Worm (Caenorhabditis elegans) whole organism, L4/young adult: ENCODE data around the gene F28F9.2.

Source experiments
- W03F9.2 ChIP-seq: fragments of 150-350 bp; optimal IDR thresholded peaks from 2 replicates; lab custom pipeline; 2014; ENCODE audit warnings: missing biosample characterization, missing genetic modification characterization
- dao-5 ChIP-seq: sonication (generic microtip); optimal IDR thresholded peaks from 2 replicates; lab custom pipeline; 2016; ENCODE audit warnings: missing genotype, missing genetic modification characterization, moderate library complexity, missing compliant biosample characterization
- him-1 ChIP-seq: sonication (generic microtip); optimal IDR thresholded peaks from 2 replicates; lab custom pipeline; 2016; ENCODE audit warnings: missing genotype, missing genetic modification reagents, missing genetic modification characterization, missing compliant biosample characterization

F28F9.2 gene

DNA sequence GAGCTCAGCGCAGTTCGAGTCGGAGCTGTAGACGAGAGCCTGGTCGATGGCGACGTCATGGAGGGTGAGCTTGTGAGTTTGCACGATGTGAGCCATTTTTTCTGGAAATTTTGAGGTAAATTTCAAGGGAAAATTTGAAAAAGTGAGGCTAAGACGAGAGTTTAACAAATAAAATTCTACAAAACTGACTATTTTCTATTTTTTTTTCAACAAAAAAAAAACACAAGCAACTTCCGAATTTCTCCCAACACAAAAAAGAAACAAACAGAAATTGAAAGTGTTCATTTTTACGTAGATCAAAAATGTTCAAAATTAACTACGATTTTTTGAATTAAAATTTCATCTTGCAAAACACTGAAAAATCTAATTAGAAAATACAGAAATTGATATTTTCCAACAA lies 34.2 kb downstream of the F28F9.2 start, which contains the start of gene F37C4.5:
Gene F37C4.5 (minus strand): TSS at position 101 of the 400 bp plus-strand sequence.
- no peak for TF ChIP-seq W03F9.2 (tag; lab: Kevin White, UChicago)
- TF ChIP-seq him-1 (tag; lab: Kevin White, UChicago), result no peak
- no peak for TF ChIP-seq dao-5

DNA sequence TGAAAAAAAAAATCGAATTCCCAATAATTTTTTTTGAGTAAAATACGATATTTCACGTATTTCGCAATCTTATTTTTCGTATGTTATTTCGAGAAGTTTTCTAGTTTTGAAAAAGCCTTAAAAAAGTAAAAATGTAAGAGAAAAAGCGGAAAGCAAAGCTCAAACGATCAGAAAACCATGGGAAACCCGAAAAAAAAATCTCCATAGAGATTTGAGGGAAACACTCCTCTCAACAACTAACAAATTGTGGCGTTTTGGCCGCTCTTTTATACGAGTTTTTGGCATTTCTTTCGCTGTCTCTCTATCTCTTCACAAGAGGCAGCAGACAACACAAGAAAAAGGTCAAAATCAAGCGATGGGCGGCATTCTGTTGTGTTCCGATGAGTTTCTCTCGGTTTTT lies 34.9 kb downstream of the F28F9.2 start:
- TF ChIP-seq W03F9.2 (tag; lab: Kevin White, UChicago), result no peak
- no peak for TF ChIP-seq him-1 (tag; lab: Kevin White, UChicago)
- no peak for TF ChIP-seq dao-5

DNA sequence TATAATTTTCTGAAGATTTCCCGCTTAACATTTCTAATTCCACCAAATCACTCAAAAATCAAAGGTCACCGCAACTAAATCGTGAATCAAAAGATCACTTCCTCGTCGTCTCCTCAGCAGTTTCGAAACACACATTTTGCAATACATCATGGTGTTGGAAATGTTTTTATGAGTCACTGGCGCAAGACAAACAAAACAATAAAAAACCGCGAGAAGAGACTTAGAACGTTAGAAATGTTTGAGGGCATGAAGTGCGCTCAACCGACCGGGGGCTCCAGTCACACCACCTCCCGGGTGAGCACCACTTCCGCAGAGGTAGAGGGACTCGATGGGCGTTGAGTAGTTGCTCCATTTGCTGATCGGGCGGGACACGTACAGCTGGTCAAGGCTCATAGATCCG lies 35.7 kb downstream of the F28F9.2 start:
- no peak for TF ChIP-seq him-1 (tag; lab: Kevin White, UChicago)
- no peak for TF ChIP-seq dao-5
- no peak for TF ChIP-seq W03F9.2 (tag; lab: Kevin White, UChicago)

DNA sequence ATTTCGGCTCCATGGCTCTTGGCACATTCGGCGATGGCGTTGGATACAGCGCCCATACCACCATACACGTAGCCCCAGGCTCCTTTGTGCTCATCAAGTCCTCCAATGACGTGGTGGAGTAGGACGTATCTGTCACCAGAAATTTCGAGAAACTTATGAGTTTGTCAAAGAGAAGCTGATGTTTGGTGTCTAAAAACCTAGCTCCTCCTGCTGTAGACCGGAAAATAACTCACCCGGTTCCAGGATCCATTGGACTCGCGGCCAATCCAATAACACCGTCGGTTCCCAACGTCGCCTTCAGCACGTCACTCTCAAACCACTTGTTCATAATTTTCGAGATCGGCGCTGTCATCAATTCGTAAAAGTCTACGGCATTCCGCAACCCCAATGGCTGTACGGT lies 37.4 kb downstream of the F28F9.2 start:
- TF ChIP-seq him-1 (tag; lab: Kevin White, UChicago), result no peak
- TF ChIP-seq dao-5, result no peak
- no peak for TF ChIP-seq W03F9.2 (tag; lab: Kevin White, UChicago)

DNA sequence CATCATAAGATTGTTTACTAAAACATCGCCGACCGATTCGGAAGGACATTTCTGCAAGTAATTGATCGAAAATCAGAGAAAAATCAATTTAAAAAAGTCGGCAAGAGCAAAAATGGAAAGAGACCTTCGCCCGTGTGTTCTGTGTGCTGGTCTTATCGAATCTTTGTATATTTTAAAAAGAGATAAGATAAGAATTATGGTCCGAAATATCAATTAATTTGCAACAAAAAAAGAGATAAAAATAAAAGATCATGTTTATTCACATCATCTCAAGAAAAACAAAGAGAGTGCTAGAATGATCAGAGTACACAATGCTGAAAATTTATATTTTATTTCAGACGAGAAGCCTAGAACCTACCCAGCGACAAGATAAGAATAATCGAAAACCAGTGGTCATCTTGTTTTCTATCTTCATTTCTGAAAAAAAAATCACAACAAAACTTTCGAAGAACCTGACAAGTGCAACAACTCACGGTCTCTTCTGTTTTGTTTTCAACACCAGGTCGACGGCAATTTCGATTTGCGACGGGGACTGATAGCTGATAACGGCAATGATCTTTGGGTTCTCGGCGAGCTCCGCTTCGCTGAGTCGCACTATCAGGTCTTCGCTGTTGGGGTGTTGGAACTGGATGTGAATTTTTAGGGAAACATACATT lies 38.9 kb downstream of the F28F9.2 start, which contains the start of gene F37C4.6:
Gene F37C4.6 (minus strand): TSS at position 51 of the 656 bp plus-strand sequence.
- no peak for TF ChIP-seq W03F9.2 (tag; lab: Kevin White, UChicago)
- no peak for TF ChIP-seq him-1 (tag; lab: Kevin White, UChicago)
- no peak for TF ChIP-seq dao-5

DNA sequence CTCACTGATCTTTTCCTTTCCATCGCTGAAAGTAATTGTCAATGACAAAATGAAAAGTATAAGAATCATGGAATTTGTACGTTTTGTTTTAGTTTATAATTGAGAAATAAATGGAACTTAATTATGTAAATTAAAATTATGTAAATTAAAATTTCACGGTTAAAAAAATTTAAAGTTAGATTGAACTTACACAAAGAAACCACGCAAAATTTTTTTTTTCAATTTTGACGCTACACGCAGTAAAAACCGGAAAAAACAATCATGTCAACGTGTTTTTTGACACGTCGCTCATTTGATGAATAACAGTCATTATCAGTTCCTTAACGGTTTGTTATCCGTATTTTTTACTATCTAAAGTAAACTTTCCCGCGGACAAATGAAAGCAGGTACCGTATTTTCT lies 41.6 kb downstream of the F28F9.2 start, which contains the start of the genes F37C4.8 and oac-23:
Gene F37C4.8 (minus strand): TSS at position 101 of the 400 bp plus-strand sequence.
Gene oac-23 (plus strand): TSS at position 323 of the 400 bp plus-strand sequence.
- no peak for TF ChIP-seq dao-5

DNA sequence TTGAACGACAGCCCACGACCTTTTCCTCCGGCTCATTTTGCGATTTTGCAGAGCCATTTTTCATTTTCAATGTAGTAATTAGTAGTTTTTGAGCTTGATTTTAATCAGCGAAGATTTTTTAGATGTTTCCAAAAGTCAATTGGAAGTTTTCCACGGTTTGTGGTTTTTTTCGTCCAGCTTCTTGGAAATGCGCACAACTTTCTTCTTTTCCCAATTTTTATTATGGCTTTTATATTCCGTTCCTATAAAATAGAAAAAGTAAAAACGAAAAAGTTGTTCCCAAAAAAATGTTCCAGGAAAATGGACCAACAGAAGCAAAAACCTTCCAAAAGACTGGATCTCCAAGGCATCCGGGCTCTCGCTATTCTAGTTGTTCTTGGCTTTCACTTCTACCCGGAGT lies 45.8 kb downstream of the F28F9.2 start, which contains the start of gene oac-22:
Gene oac-22 (plus strand): TSS at position 301 of the 400 bp plus-strand sequence.
- TF ChIP-seq W03F9.2 (tag; lab: Kevin White, UChicago) (no peak), him-1 (tag; lab: Kevin White, UChicago) (no peak), dao-5 (no peak)

DNA sequence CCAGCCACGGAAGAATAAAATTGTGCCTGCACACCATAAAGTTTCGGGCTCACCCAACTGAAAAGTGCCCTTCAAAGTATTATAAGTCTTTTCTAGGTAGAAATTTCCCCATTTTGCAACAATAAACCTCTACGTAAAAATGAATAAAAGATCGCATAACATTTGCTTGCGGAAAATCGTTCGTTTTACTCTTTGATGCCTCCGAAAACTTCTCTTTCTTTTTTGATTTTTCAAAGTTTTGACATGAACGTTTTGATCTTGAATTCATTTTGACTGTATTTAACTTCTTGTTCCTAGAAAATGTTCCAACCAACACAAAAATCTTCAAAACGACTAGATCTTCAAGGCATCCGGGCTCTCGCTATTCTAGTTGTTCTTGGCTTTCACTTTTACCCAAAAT lies 49.4 kb downstream of the F28F9.2 start, which contains the start of gene oac-21:
Gene oac-21 (plus strand): TSS at position 301 of the 400 bp plus-strand sequence.
- no peak for TF ChIP-seq dao-5
- TF ChIP-seq W03F9.2 (tag; lab: Kevin White, UChicago), result no peak
- TF ChIP-seq him-1 (tag; lab: Kevin White, UChicago), result no peak
